Fruit fly (Drosophila melanogaster) whole organism, embryonic: Measurements from ENCODE around the gene CG10628.

Experiments
- ATbp ChIP-seq: fragments of 200-800 bp; sonication (Bioruptor generic); optimal IDR thresholded peaks from 2 replicates; lab custom pipeline; 2017; ENCODE audit warnings: missing biosample characterization, mild to moderate bottlenecking, missing genetic modification characterization, missing genetic modification reagents
- CG10431 ChIP-seq: fragments of 200-800 bp; sonication (Bioruptor generic); optimal IDR thresholded peaks from 3 replicates; lab custom pipeline; 2018; ENCODE audit warnings: missing biosample characterization, mild to moderate bottlenecking, missing genetic modification characterization
- CG11093 ChIP-seq: fragments of 200-800 bp; sonication (Bioruptor generic); IDR thresholded peaks from 3 replicates; pipeline ENCODE4 v1.3.6; 2022; ENCODE audit warnings: missing biosample characterization, missing genetic modification characterization
- CG11696 ChIP-seq: fragments of 200-800 bp; sonication (Bioruptor generic); IDR thresholded peaks from 2 replicates; pipeline ENCODE4 v1.3.6; 2022; ENCODE audit warnings: missing biosample characterization, missing genetic modification characterization
- CG15514 ChIP-seq: fragments of 200-800 bp; sonication (Bioruptor generic); optimal IDR thresholded peaks from 3 replicates; lab custom pipeline; 2017; ENCODE audit warnings: missing biosample characterization, missing genetic modification characterization, mild to moderate bottlenecking, moderate library complexity, missing genetic modification reagents
- CG17186 ChIP-seq: fragments of 200-800 bp; sonication (Bioruptor generic); optimal IDR thresholded peaks from 3 replicates; lab custom pipeline; 2017; ENCODE audit warnings: missing biosample characterization, missing genetic modification reagents, missing genetic modification characterization
- CG17612 ChIP-seq: fragments of 200-800 bp; sonication (Bioruptor generic); IDR thresholded peaks from 2 replicates; pipeline ENCODE4 v1.3.6; 2022; ENCODE audit warnings: missing biosample characterization, missing genetic modification characterization
- CG17802 ChIP-seq: fragments of 200-800 bp; sonication (Bioruptor generic); optimal IDR thresholded peaks from 2 replicates; lab custom pipeline; 2018; ENCODE audit warnings: missing biosample characterization, mild to moderate bottlenecking, missing genetic modification characterization, moderate library complexity
- CG1792 ChIP-seq: fragments of 200-800 bp; sonication (Bioruptor generic); optimal IDR thresholded peaks from 2 replicates; lab custom pipeline; 2016; ENCODE audit warnings: missing biosample characterization, missing genetic modification characterization
- CG18476 ChIP-seq: fragments of 200-800 bp; sonication (Bioruptor generic); optimal IDR thresholded peaks from 2 replicates; lab custom pipeline; 2016; ENCODE audit warnings: missing biosample characterization, mild to moderate bottlenecking, missing genetic modification characterization
- CG2202 ChIP-seq: fragments of 200-800 bp; sonication (Bioruptor generic); optimal IDR thresholded peaks from 2 replicates; lab custom pipeline; 2018; ENCODE audit warnings: missing biosample characterization, mild to moderate bottlenecking, missing genetic modification characterization
- CG2678 ChIP-seq: fragments of 200-800 bp; sonication (Bioruptor generic); optimal IDR thresholded peaks from 3 replicates; lab custom pipeline; 2019; ENCODE audit warnings: missing biosample characterization, mild to moderate bottlenecking, missing genetic modification characterization, moderate library complexity
- CG3163 ChIP-seq: fragments of 200-800 bp; sonication (Bioruptor generic); optimal IDR thresholded peaks from 3 replicates; lab custom pipeline; 2016; ENCODE audit warnings: missing biosample characterization, missing genetic modification characterization
- CG32532 ChIP-seq: fragments of 200-800 bp; sonication (Bioruptor generic); IDR thresholded peaks from 2 replicates; pipeline ENCODE4 v1.3.6; 2022; ENCODE audit warnings: missing biosample characterization, missing genetic modification characterization
- CG4730 ChIP-seq: fragments of 200-800 bp; sonication (Bioruptor generic); IDR thresholded peaks from 2 replicates; pipeline ENCODE4 v1.3.6; 2022; ENCODE audit warnings: missing biosample characterization, missing genetic modification characterization
- CG4820 ChIP-seq: fragments of 200-800 bp; sonication (Bioruptor generic); optimal IDR thresholded peaks from 3 replicates; lab custom pipeline; 2016; ENCODE audit warnings: missing biosample characterization, missing genetic modification characterization
- CG5245 ChIP-seq: fragments of 200-800 bp; sonication (Bioruptor generic); optimal IDR thresholded peaks from 3 replicates; lab custom pipeline; 2016; ENCODE audit warnings: missing biosample characterization, missing genetic modification characterization
- CG6689 ChIP-seq: fragments of 200-800 bp; sonication (Bioruptor generic); IDR thresholded peaks from 2 replicates; pipeline ENCODE4 v1.3.6; 2022; ENCODE audit warnings: missing biosample characterization, missing genetic modification characterization
- CG9609 ChIP-seq: fragments of 200-800 bp; sonication (Bioruptor generic); optimal IDR thresholded peaks from 3 replicates; lab custom pipeline; 2016; ENCODE audit warnings: missing biosample characterization, missing genetic modification characterization
- Dip3 ChIP-seq: fragments of 200-800 bp; sonication (Bioruptor generic); optimal IDR thresholded peaks from 3 replicates; lab custom pipeline; 2016; ENCODE audit warnings: missing biosample characterization, missing genetic modification characterization
- HmgZ ChIP-seq: fragments of 200-800 bp; sonication (Bioruptor generic); optimal IDR thresholded peaks from 2 replicates; lab custom pipeline; 2018; ENCODE audit warnings: missing biosample characterization, mild to moderate bottlenecking, missing genetic modification characterization
- Hr3 ChIP-seq: fragments of 200-800 bp; sonication (Bioruptor generic); optimal IDR thresholded peaks from 3 replicates; lab custom pipeline; 2016; ENCODE audit warnings: missing biosample characterization, missing genetic modification characterization
- Hr51 ChIP-seq, 2 experiments: fragments of 200-800 bp; sonication (Bioruptor generic); optimal IDR thresholded peaks; 2 replicates in 1 of 2; 3 replicates in 1 of 2; lab custom pipeline; 2016 to 2018; ENCODE audit warnings: missing biosample characterization in 2 of 2, missing genetic modification characterization in 2 of 2, mild to moderate bottlenecking in 1 of 2, moderate library complexity in 1 of 2
- Lhr ChIP-seq: fragments of 200-800 bp; sonication (Bioruptor generic); optimal IDR thresholded peaks from 3 replicates; lab custom pipeline; 2017; ENCODE audit warnings: mild to moderate bottlenecking, missing biosample characterization, missing genetic modification reagents, missing genetic modification characterization
- Lpt ChIP-seq: fragments of >200 bp; optimal IDR thresholded peaks from 2 replicates; lab custom pipeline; 2018; ENCODE audit warnings: missing biosample characterization, missing genetic modification characterization
- Mad ChIP-seq: fragments of 200-800 bp; sonication (Bioruptor generic); optimal IDR thresholded peaks from 2 replicates; lab custom pipeline; 2016; ENCODE audit warnings: missing biosample characterization, missing genetic modification characterization
- Poxn ChIP-seq: fragments of 200-800 bp; sonication (Bioruptor generic); IDR thresholded peaks from 2 replicates; pipeline ENCODE4 v1.3.6; 2022; ENCODE audit warnings: missing biosample characterization, missing genetic modification characterization
- Ptx1 ChIP-seq: fragments of 200-800 bp; sonication (Bioruptor generic); IDR thresholded peaks from 2 replicates; pipeline ENCODE4 v1.3.6; 2022; ENCODE audit warnings: missing biosample characterization, missing genetic modification characterization
- Side ChIP-seq: fragments of 200-800 bp; sonication (Bioruptor generic); optimal IDR thresholded peaks from 2 replicates; lab custom pipeline; 2016; ENCODE audit warnings: missing biosample characterization, missing genetic modification characterization
- Stat92E ChIP-seq, 3 experiments: fragments of >200 bp in 2 of 3; fragments of 200-800 bp in 1 of 3; sonication (Bioruptor generic) in 1 of 3; optimal IDR thresholded peaks; 2 replicates each; lab custom pipeline; 2017 to 2019; ENCODE audit warnings: missing biosample characterization in 3 of 3, missing genetic modification characterization in 3 of 3, mild to moderate bottlenecking in 1 of 3, moderate library complexity in 1 of 3
- TFAM ChIP-seq: fragments of 200-800 bp; sonication (Bioruptor generic); optimal IDR thresholded peaks from 2 replicates; lab custom pipeline; 2017; ENCODE audit warnings: missing biosample characterization, missing genetic modification characterization, inconsistent platforms
- YL-1 ChIP-seq: fragments of 200-800 bp; sonication (Bioruptor generic); optimal IDR thresholded peaks from 3 replicates; lab custom pipeline; 2017; ENCODE audit warnings: missing biosample characterization, mild to moderate bottlenecking, missing genetic modification characterization
- amos ChIP-seq: fragments of 200-800 bp; sonication (Bioruptor generic); IDR thresholded peaks from 2 replicates; pipeline ENCODE4 v1.3.6; 2022; ENCODE audit warnings: missing biosample characterization, missing genetic modification characterization; ENCODE audit not compliant: partially characterized antibody
- chinmo ChIP-seq: fragments of 200-800 bp; sonication (Bioruptor generic); IDR thresholded peaks from 4 replicates; pipeline ENCODE4 v1.3.6; 2022; ENCODE audit warnings: missing biosample characterization, missing genetic modification characterization; ENCODE audit not compliant: partially characterized antibody
- ci ChIP-seq: fragments of 200-800 bp; sonication (Bioruptor generic); IDR thresholded peaks from 3 replicates; pipeline ENCODE4 v1.3.6; 2022; ENCODE audit warnings: missing biosample characterization, missing genetic modification characterization
- dm ChIP-seq: fragments of 200-800 bp; sonication (Bioruptor generic); optimal IDR thresholded peaks from 3 replicates; lab custom pipeline; 2016; ENCODE audit warnings: missing biosample characterization, missing genetic modification characterization
- dmrt99B ChIP-seq: fragments of 200-800 bp; sonication (Bioruptor generic); optimal IDR thresholded peaks from 2 replicates; lab custom pipeline; 2018; ENCODE audit warnings: missing biosample characterization, mild to moderate bottlenecking, missing genetic modification characterization, moderate library complexity
- en ChIP-seq: fragments of 200-800 bp; sonication (Bioruptor generic); optimal IDR thresholded peaks from 2 replicates; lab custom pipeline; 2016; ENCODE audit warnings: missing biosample characterization, missing genetic modification characterization
- ewg ChIP-seq: fragments of 200-800 bp; sonication (Bioruptor generic); optimal IDR thresholded peaks from 3 replicates; lab custom pipeline; 2017; ENCODE audit warnings: mild to moderate bottlenecking, missing biosample characterization, missing genetic modification reagents, missing genetic modification characterization
- hth ChIP-seq: fragments of >200 bp; optimal IDR thresholded peaks from 2 replicates; lab custom pipeline; 2017; ENCODE audit warnings: inconsistent platforms
- kni ChIP-seq: fragments of 200-800 bp; sonication (Bioruptor generic); optimal IDR thresholded peaks from 3 replicates; lab custom pipeline; 2017; ENCODE audit warnings: mild to moderate bottlenecking, missing biosample characterization, missing genetic modification reagents, missing genetic modification characterization
- oc ChIP-seq: fragments of 200-800 bp; sonication (Bioruptor generic); optimal IDR thresholded peaks from 2 replicates; lab custom pipeline; 2018; ENCODE audit warnings: missing biosample characterization, mild to moderate bottlenecking, missing genetic modification characterization, moderate library complexity
- pan ChIP-seq, 4 experiments: fragments of >200 bp in 3 of 4; fragments of 200-800 bp in 1 of 4; sonication (Bioruptor generic) in 1 of 4; optimal IDR thresholded peaks in 3 of 4; IDR thresholded peaks in 1 of 4; 2 replicates each; pipeline versions ENCODE4 v1.3.6 to Lab custom; 2017 to 2022; ENCODE audit warnings: missing biosample characterization in 2 of 4, missing genetic modification characterization in 2 of 4, mixed read lengths in 1 of 4
- psq ChIP-seq: fragments of 200-800 bp; sonication (Bioruptor generic); optimal IDR thresholded peaks from 2 replicates; lab custom pipeline; 2017; ENCODE audit warnings: missing biosample characterization, missing genetic modification characterization
- pzg ChIP-seq: fragments of 200-800 bp; sonication (Bioruptor generic); optimal IDR thresholded peaks from 3 replicates; lab custom pipeline; 2018; ENCODE audit warnings: missing biosample characterization, mild to moderate bottlenecking, missing genetic modification characterization, moderate library complexity
- ranshi ChIP-seq: fragments of 200-800 bp; sonication (Bioruptor generic); IDR thresholded peaks from 2 replicates; pipeline ENCODE4 v1.3.6; 2022; ENCODE audit warnings: missing biosample characterization, missing genetic modification characterization
- tio ChIP-seq: fragments of 200-800 bp; sonication (Bioruptor generic); optimal IDR thresholded peaks from 2 replicates; lab custom pipeline; 2017; ENCODE audit warnings: missing biosample characterization, missing genetic modification characterization, inconsistent platforms
- toy ChIP-seq: fragments of 200-800 bp; sonication (Bioruptor generic); IDR thresholded peaks from 2 replicates; pipeline ENCODE4 v1.3.6; 2022; ENCODE audit warnings: missing biosample characterization, missing genetic modification characterization
- tx ChIP-seq: fragments of 200-800 bp; sonication (Bioruptor generic); optimal IDR thresholded peaks from 2 replicates; lab custom pipeline; 2016; ENCODE audit warnings: missing biosample characterization, missing genetic modification characterization
- wek ChIP-seq: fragments of 200-800 bp; sonication (Bioruptor generic); optimal IDR thresholded peaks from 3 replicates; lab custom pipeline; 2018; ENCODE audit warnings: missing biosample characterization, mild to moderate bottlenecking, missing genetic modification characterization, moderate library complexity
- zen ChIP-seq: fragments of 200-800 bp; sonication (Bioruptor generic); optimal IDR thresholded peaks from 3 replicates; lab custom pipeline; 2018; ENCODE audit warnings: missing biosample characterization, mild to moderate bottlenecking, missing genetic modification characterization, moderate library complexity

CG10628 gene

dm6 chr2L:19799940-19800339 lies 41.5 kb upstream of the CG10628 start (continued):
- TF ChIP-seq TFAM (GFP tag; lab: Kevin White, UChicago) (no peak), zen (tag; lab: Kevin White, UChicago) (no peak), HmgZ (no peak), oc (no peak), toy (GFP tag; lab: Robert Waterston, UW) (no peak), Ptx1 (GFP tag; lab: Robert Waterston, UW) (0 out of 2 replicates have a peak, but pooled peaks have one; percentile 21), Lhr (no peak), ewg (GFP tag; lab: Kevin White, UChicago) (no peak), CG4820 (GFP tag; lab: Kevin White, UChicago) (no peak), wek (GFP tag; lab: Kevin White, UChicago) (no peak), hth (lab: Kevin White, UChicago) (no peak), Poxn (GFP tag; lab: Robert Waterston, UW) (no peak), ATbp (GFP tag; lab: Kevin White, UChicago) (peak; percentile 19), pan (optimal IDR thresholded peaks at IDR 0.05; lab: Kevin White, UChicago) (no peak), pan (GFP tag; optimal IDR thresholded peaks at IDR 0.05 in 1 of 2, IDR thresholded peaks at IDR 0.05 in 1 of 2) (no peak), chinmo (GFP tag; lab: Robert Waterston, UW) (no peak), ci (GFP tag; lab: Robert Waterston, UW) (peak; percentile 53; the same call in 1 of the 3 replicates), amos (GFP tag; lab: Robert Waterston, UW) (no peak), YL-1 (GFP tag; lab: Kevin White, UChicago) (no peak), CG4730 (GFP tag; lab: Robert Waterston, UW) (no peak), CG9609 (GFP tag; lab: Kevin White, UChicago) (no peak), CG1792 (no peak), ranshi (GFP tag; lab: Robert Waterston, UW) (no peak), CG32532 (GFP tag; lab: Robert Waterston, UW) (no peak), CG17186 (GFP tag; lab: Kevin White, UChicago) (no peak), Side (no peak), kni (no peak), CG17612 (no peak), tio (GFP tag; lab: Kevin White, UChicago) (peak; percentile 24), CG2678 (tag; lab: Kevin White, UChicago) (peak; percentile 56), pzg (GFP tag; lab: Kevin White, UChicago) (no peak), dm (GFP tag; lab: Kevin White, UChicago) (no peak), Lpt (GFP tag; lab: Kevin White, UChicago) (no peak), psq (GFP tag; lab: Kevin White, UChicago) (no peak), CG15514 (GFP tag; lab: Kevin White, UChicago) (no peak), Dip3 (no peak), Mad (no peak), tx (GFP tag; lab: Kevin White, UChicago) (no peak), CG11093 (GFP tag; lab: Robert Waterston, UW) (no peak), CG10431 (GFP tag; lab: Kevin White, UChicago) (no peak), CG3163 (GFP tag; lab: Kevin White, UChicago) (no peak), CG17802 (tag; lab: Kevin White, UChicago) (no peak), CG18476 (GFP tag; lab: Kevin White, UChicago) (no peak), dmrt99B (tag; lab: Kevin White, UChicago) (peak; percentile 59), Stat92E (GFP tag; optimal IDR thresholded peaks at IDR 0.05; lab: Kevin White, UChicago) (no peak), Hr3 (GFP tag; lab: Kevin White, UChicago) (no peak), CG2202 (tag; lab: Kevin White, UChicago) (no peak), en (GFP tag; lab: Kevin White, UChicago) (no peak), Hr51 (GFP tag; optimal IDR thresholded peaks at IDR 0.05; lab: Kevin White, UChicago) (peak in 1 of 2 experiments; percentile 32), CG5245 (GFP tag; lab: Kevin White, UChicago) (no peak), CG11696 (GFP tag; lab: Robert Waterston, UW) (no peak), CG6689 (GFP tag; lab: Robert Waterston, UW) (no peak)
